Fruit fly (Drosophila melanogaster): ENCODE data around the gene wrm2.

wrm2 gene

dm6 chr3L:7334990-7335389 lies at the start of gene wrm2, which contains the start of gene wrm1:
Gene wrm2 (minus strand): TSS chr3L:7335226.
Gene wrm1 (minus strand): TSS chr3L:7335226.
- no peak for TF ChIP-seq noc (tag; optimal IDR thresholded peaks at IDR 0.05)

- TF ChIP-seq noc (tag; optimal IDR thresholded peaks at IDR 0.05) = peak; percentile 39
Measured at dm6 chr3L:7381359-7381976, 46.4 kb upstream of the wrm2 start, which contains the start of the genes SMSr and smid. Gene SMSr (minus strand): TSS chr3L:7381474. Gene smid (plus strand): TSS chr3L:7381614.

DNA sequence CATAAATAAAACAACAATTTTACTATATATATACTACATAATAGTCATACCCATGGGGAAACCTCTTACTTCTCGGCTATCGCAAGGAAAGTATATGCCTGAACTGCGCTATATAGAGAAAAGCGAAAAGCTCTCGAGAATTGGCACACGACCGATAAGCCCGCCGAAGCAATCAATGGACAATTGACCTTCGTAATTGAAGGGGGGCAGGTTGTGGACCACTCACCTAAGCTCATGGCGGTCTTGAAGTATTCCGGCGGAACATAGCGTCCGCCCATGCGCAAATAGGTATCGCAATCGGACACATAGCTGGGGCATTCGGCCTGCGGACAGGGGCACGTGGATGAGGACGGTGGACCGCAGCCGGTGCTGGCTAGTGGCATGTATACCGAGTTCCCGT lies 45.4 kb upstream of the wrm2 start:
- no peak for TF ChIP-seq noc (tag; optimal IDR thresholded peaks at IDR 0.05)

DNA sequence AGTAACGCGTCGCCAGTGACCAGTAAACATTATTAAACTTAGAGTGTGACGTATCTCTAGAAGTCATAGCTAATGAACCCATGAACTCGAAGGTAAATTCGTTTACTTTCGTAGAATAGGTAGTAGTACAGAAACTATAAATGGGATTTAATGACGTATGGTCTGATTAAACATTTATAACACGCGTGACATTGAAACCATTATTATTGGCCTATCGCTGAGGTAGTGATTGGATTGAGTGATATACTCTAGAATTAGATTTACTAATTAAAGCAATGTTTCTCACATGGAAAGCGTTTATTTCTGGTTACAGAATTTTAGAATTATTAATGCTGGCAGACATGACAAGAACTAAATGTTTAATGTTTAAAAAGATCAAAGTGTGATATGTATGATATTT lies 41.8 kb upstream of the wrm2 start:
- TF ChIP-seq noc (tag; optimal IDR thresholded peaks at IDR 0.05) = no peak

DNA sequence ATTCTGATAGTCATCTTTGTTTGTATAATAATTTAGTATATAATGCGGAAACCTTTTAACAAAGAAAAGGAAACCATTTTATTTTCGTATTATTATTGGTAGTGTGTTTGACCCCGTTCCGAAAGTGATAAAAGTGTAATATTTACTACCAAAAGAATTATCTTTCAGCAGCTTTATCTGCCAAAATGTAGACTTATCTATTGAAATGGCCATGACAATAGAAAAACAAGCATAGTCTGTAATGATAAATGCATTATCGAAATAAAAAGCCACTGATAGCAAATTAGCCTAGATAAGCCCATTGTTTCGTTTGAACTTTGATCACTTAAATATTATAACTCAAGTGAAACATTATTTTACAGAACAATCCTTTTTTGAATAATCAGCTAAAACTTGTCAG lies 41.1 kb upstream of the wrm2 start:
- no peak for TF ChIP-seq noc (tag; optimal IDR thresholded peaks at IDR 0.05)

- no peak for TF ChIP-seq noc (tag; optimal IDR thresholded peaks at IDR 0.05)
Measured at dm6 chr3L:7371290-7371689, 36.3 kb upstream of the wrm2 start.

DNA sequence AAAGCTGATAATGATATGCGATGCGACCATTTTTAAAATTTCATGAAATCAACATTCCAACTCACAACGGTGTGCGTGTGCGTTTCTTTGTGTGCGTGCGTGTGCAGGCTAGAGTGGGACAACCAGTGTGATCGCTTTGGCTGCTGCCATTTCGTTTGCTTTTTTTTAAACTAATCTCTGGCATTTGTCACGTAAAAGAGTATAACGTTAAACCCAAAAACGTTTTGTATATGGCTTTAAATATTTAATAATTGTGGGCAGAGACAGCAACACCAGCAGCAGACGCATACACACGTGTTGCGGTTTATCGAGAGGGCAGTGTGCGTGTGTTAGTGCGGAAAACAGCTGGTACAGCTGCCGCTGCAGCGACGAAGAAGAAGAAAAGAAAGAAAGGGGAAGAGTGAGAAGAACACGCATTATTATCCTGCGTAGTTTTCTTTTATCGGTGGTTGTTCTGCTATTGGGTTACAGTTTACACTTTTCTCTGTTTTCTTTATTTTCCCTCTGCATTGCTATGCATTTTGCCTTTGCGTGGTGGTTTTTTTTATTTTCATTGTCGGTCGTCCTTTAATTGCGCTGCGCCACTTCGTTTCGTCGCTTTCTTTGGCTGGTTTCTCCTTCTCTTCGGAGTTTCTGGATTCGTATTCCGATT lies 35.3 kb upstream of the wrm2 start:
- TF ChIP-seq noc (tag; optimal IDR thresholded peaks at IDR 0.05) = peak; percentile 11

DNA sequence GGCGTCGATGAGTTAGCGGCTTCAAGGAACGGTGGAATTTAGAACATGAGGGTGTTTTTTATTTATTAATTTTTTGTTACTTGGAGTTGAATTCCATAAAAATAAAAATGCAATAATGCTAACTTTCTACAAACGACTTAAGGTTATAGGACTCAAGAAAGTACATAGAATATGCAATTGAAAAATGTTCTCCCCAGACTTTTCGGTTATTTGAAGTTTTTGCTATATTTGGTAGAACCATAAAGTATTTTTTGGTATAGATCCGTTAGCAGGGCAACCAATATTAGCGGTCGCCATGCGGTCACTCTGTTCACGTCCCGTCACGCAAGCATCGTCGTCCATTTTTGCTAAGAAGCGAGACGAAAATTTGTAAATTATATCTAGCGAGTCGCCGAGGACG lies 34.5 kb upstream of the wrm2 start, which contains the start of gene akirin:
Gene akirin, plus strand, starts transcription at position 301 of the 400 bp plus-strand sequence.
- TF ChIP-seq noc (tag; optimal IDR thresholded peaks at IDR 0.05) = no peak

DNA sequence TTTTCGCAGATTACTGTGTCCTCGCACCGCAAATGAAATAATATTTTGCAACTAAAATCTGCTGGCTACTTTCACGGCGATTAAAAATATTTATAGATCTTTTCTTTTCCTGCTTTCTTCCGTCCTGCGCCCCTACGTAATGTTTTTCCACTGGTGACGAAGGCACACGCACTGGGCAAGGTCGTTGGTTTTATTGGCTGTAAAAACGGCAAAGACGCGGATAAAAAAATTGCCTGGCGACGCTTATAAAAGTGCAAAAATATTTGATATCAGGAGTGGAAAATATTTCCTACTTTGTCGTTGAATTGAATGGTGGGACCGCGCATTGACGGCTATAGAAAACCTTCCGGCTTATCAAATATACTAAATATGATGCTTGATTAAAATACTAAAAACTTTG lies 33.9 kb upstream of the wrm2 start, which contains the start of gene Sh3beta:
Gene Sh3beta, minus strand, starts transcription at position 327 of the 400 bp plus-strand sequence.
- TF ChIP-seq noc (tag; optimal IDR thresholded peaks at IDR 0.05) = no peak

DNA sequence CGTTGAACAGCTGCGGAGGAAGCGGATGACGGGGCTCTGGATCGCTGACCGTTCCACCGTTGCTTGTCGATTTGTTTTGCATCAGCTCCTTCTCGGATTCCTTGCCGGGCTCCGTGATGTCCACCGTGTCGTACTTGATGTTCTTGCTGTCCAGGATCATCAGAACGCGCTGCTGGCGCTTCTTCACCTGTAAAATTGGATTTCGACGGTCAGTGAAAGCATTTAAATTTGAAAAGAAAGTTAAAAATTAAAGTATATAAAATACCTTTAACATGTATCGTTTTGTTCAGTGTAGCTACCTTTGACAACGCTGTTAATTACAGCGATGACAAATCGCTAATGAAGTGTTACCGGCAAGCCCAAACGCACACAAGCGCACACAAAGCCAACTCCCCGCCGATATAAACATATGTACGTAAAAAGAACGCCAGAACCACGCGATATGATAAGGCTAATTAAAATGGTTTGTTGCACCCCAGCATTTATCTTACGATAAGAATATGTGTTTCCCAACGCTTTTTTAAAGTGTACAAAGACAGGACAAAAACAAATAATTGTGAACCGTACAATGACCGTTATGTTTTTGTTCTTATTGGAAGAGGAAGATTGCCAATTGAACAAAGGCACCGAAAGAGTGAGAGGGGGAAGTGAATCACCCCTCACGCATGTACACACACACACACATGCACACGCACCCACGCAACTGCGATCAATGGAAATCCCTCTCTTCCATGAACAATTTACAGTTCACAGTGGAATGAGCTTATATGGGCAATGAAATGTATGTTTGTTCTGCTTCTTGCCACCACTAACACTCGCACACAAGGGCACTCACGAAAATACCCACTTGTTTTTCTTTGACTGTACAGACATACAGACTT lies 33.0 kb upstream of the wrm2 start:
- no peak for TF ChIP-seq noc (tag; optimal IDR thresholded peaks at IDR 0.05)

- TF ChIP-seq noc (tag; optimal IDR thresholded peaks at IDR 0.05) = no peak
Measured at dm6 chr3L:7364717-7365278, 29.8 kb upstream of the wrm2 start.

dm6 chr3L:7361095-7361522 lies 26.1 kb upstream of the wrm2 start:
- peak; percentile 6 for TF ChIP-seq noc (tag; optimal IDR thresholded peaks at IDR 0.05)

DNA sequence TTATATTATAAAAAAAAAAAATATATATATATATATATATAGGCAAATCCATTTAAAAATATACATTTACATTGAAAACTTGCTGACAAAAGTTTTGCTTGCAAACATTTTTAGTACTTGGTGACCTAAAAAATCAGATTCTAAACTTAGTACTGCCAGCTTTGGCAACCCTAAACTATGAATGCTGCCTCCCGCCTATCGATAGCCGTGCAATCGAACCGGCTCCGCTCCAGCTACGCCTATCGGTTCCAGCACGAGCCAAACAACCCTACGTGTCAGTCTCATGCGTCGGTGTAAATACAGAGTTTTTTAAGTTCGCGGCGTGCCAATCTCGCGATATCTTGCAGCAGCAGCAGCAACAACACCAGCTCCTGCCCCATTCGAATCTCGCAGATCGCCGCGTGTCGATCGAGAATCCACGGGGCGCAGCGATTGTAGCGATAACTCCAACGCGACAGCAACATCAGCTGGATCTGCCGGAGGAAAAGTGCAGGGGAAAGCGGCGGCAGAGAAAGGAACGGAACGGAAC lies 25.4 kb upstream of the wrm2 start, which contains the start of gene Sec63:
Gene Sec63, plus strand, starts transcription at position 238 of the 529 bp plus-strand sequence.
- TF ChIP-seq noc (tag; optimal IDR thresholded peaks at IDR 0.05) = no peak

dm6 chr3L:7359827-7360323 lies 24.8 kb upstream of the wrm2 start, which contains the start of gene pst:
Gene pst (minus strand): TSS chr3L:7360263.
- no peak for TF ChIP-seq noc (tag; optimal IDR thresholded peaks at IDR 0.05)

dm6 chr3L:7356386-7357117 lies 21.5 kb upstream of the wrm2 start, which contains the start of gene CTCF:
Gene CTCF (minus strand): TSS chr3L:7356713.
- TF ChIP-seq noc (tag; optimal IDR thresholded peaks at IDR 0.05) = peak; percentile 10

All from whole organism, larva.